Fruit fly (Drosophila melanogaster): ENCODE measurements around the gene CG7600.

CG7600 gene

dm6 chr3L:11233547-11233946, 23.0 kb downstream of the CG7600 start:
- peak; percentile 20 for TF ChIP-seq sug (tag; optimal IDR thresholded peaks at IDR 0.05)
- peak; percentile 67 for TF ChIP-seq gem (tag; optimal IDR thresholded peaks at IDR 0.05)
- no peak for TF ChIP-seq br (optimal IDR thresholded peaks at IDR 0.05)
- no peak for TF ChIP-seq CG12155 (GFP tag; optimal IDR thresholded peaks at IDR 0.05)
- no peak for TF ChIP-seq prd (optimal IDR thresholded peaks at IDR 0.05)
- no peak for TF ChIP-seq prd (GFP tag; IDR thresholded peaks at IDR 0.05)
- no peak for TF ChIP-seq CG10209 (GFP tag; optimal IDR thresholded peaks at IDR 0.05)
- TF ChIP-seq sd (tag; optimal IDR thresholded peaks at IDR 0.05) = peak; percentile 1
- TF ChIP-seq Ets97D (GFP tag; optimal IDR thresholded peaks at IDR 0.05) = no peak
- TF ChIP-seq CG2875 (GFP tag; optimal IDR thresholded peaks at IDR 0.05) = no peak
- TF ChIP-seq dmrt99B (tag; optimal IDR thresholded peaks at IDR 0.05) = no peak
- no peak for TF ChIP-seq pzg (GFP tag; optimal IDR thresholded peaks at IDR 0.05)
- no peak for TF ChIP-seq slou (GFP tag; optimal IDR thresholded peaks at IDR 0.05)
- TF ChIP-seq exex (tag; optimal IDR thresholded peaks at IDR 0.05) = peak; percentile 93
- TF ChIP-seq Nf-YB (GFP tag; optimal IDR thresholded peaks at IDR 0.05) = no peak
- no peak for TF ChIP-seq h (optimal IDR thresholded peaks at IDR 0.05)
- TF ChIP-seq CG6765 (GFP tag; optimal IDR thresholded peaks at IDR 0.05) = no peak
- TF ChIP-seq nau (GFP tag; optimal IDR thresholded peaks at IDR 0.05) = no peak
- peak; percentile 12 for TF ChIP-seq lab (GFP tag; optimal IDR thresholded peaks at IDR 0.05)
- no peak for TF ChIP-seq CG12236 (GFP tag; optimal IDR thresholded peaks at IDR 0.05)
- TF ChIP-seq Xrp1 (GFP tag; IDR thresholded peaks at IDR 0.05) = no peak
- peak; percentile 80 for TF ChIP-seq mirr (GFP tag; optimal IDR thresholded peaks at IDR 0.05)

- TF ChIP-seq Bteb2 (GFP tag; optimal IDR thresholded peaks at IDR 0.05) (no peak), trh (GFP tag; optimal IDR thresholded peaks at IDR 0.05) (no peak), tgo (GFP tag; IDR thresholded peaks at IDR 0.05) (no peak), CG6683 (GFP tag; optimal IDR thresholded peaks at IDR 0.05) (no peak), pb (GFP tag; optimal IDR thresholded peaks at IDR 0.05) (no peak), HmgD (GFP tag; optimal IDR thresholded peaks at IDR 0.05) (no peak), mld (GFP tag; IDR thresholded peaks at IDR 0.05; ENCODE audit: partially characterized antibody) (0 out of 3 replicates have a peak, but pooled peaks have one; percentile 6)
These were observed 25.5 kb downstream of the CG7600 start, which contains the start of gene Ir68a for dm6 chr3L:11236118-11236517. Gene Ir68a (minus strand): TSS chr3L:11236218.

- no peak for TF ChIP-seq Adf1 (GFP tag; IDR thresholded peaks at IDR 0.05)
- TF ChIP-seq B-H2 (GFP tag; optimal IDR thresholded peaks at IDR 0.05) = no peak
- TF ChIP-seq hkb (optimal IDR thresholded peaks at IDR 0.05) = no peak
- no peak for TF ChIP-seq hkb (GFP tag; IDR thresholded peaks at IDR 0.05)
- no peak for TF ChIP-seq CG9215 (GFP tag; IDR thresholded peaks at IDR 0.05)
- TF ChIP-seq Doc2 (GFP tag; IDR thresholded peaks at IDR 0.05) = no peak
- no peak for TF ChIP-seq CG13424 (tag; optimal IDR thresholded peaks at IDR 0.05)
- TF ChIP-seq CG10543 (GFP tag; optimal IDR thresholded peaks at IDR 0.05) = no peak
- no peak for TF ChIP-seq E2f1 (GFP tag; IDR thresholded peaks at IDR 0.05)
- no peak for TF ChIP-seq D19B (GFP tag; optimal IDR thresholded peaks at IDR 0.05)
- peak; percentile 55 for TF ChIP-seq Med (GFP tag)
- TF ChIP-seq CG11398 (GFP tag; optimal IDR thresholded peaks at IDR 0.05) = no peak
- TF ChIP-seq ttk (GFP tag; IDR thresholded peaks at IDR 0.05) = no peak
- no peak for TF ChIP-seq CG32767 (GFP tag; IDR thresholded peaks at IDR 0.05)
- TF ChIP-seq CG32772 (GFP tag; IDR thresholded peaks at IDR 0.05) = no peak
- no peak for TF ChIP-seq CG18476 (GFP tag; optimal IDR thresholded peaks at IDR 0.05)
- TF ChIP-seq dan (GFP tag; IDR thresholded peaks at IDR 0.05) = no peak
- no peak for TF ChIP-seq Gug (GFP tag; IDR thresholded peaks at IDR 0.05)
- no peak for TF ChIP-seq CG32532 (GFP tag; IDR thresholded peaks at IDR 0.05)
- no peak for TF ChIP-seq mam (GFP tag; optimal IDR thresholded peaks at IDR 0.05)
- TF ChIP-seq aop (GFP tag; IDR thresholded peaks at IDR 0.05) = no peak
- TF ChIP-seq CG4424 (GFP tag; optimal IDR thresholded peaks at IDR 0.05) = no peak
- no peak for TF ChIP-seq vnd (GFP tag; IDR thresholded peaks at IDR 0.05; ENCODE audit: partially characterized antibody)
These were observed 26.7 kb downstream of the CG7600 start for dm6 chr3L:11237127-11237759.
